Fruit fly (Drosophila melanogaster): ENCODE data around the gene CG11714.

The CG11714 gene

DNA sequence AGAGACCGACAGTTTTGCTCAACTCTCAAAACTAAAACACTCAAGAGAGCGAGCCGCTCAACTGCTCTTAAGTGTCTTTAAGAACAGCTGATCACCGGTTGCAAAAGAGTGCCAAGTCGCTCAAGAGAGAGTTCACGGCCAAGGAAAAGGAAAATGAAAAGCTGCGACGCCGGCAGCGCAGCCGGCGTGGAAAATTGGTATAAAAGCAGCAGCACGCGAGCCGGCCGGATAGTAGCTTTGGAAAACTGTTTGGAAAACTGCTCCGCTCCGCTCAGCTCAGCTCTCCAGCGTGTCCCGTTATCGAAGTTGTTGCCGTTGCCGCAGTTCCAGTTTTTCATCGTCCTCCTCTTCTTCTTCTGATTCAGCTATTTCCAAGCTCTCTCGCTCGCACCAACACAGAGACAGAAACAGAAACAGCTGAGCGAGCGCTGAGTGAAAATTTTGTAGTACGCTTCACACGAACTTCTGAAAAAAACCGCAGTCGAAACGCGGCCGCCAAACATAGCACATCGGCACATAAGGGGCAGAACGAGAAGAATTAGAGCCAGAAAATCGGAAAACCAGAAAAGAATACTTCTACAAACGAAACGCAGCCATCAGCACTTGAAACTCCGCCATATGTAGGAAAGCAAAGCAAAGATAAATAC is 35.1 kb downstream of the CG11714 start, which contains the start of gene chrb (continued):
- no peak for TF ChIP-seq Ets97D (GFP tag; optimal IDR thresholded peaks at IDR 0.05)
- peak; percentile 95 for TF ChIP-seq Med (GFP tag)
- TF ChIP-seq Dfd (GFP tag; optimal IDR thresholded peaks at IDR 0.05) = no peak
- TF ChIP-seq CG16813 (GFP tag; IDR thresholded peaks at IDR 0.05; ENCODE audit: partially characterized antibody) = peak; percentile 43; the same call in 1 of the 3 replicates
- TF ChIP-seq Ssrp (tag; optimal IDR thresholded peaks at IDR 0.05) = no peak
- peak; percentile 16 for TF ChIP-seq CG1792 (GFP tag; optimal IDR thresholded peaks at IDR 0.05)
- TF ChIP-seq vnd (GFP tag; IDR thresholded peaks at IDR 0.05; ENCODE audit: partially characterized antibody) = no peak
- peak; percentile 9 for TF ChIP-seq yki (optimal IDR thresholded peaks at IDR 0.05)
- no peak for TF ChIP-seq CG6683 (GFP tag; optimal IDR thresholded peaks at IDR 0.05)
- no peak for TF ChIP-seq B-H1 (GFP tag; IDR thresholded peaks at IDR 0.05)
- peak; percentile 74 for TF ChIP-seq Bgb (GFP tag; IDR thresholded peaks at IDR 0.05; ENCODE audit: partially characterized antibody)
- peak; percentile 77 for TF ChIP-seq btn (GFP tag; optimal IDR thresholded peaks at IDR 0.05)
- peak; percentile 51 for TF ChIP-seq unc-4 (GFP tag; IDR thresholded peaks at IDR 0.05; ENCODE audit: partially characterized antibody)
- TF ChIP-seq sd (tag; optimal IDR thresholded peaks at IDR 0.05) = peak; percentile 65
- TF ChIP-seq sisA (GFP tag; IDR thresholded peaks at IDR 0.05) = no peak
- peak; percentile 84 for TF ChIP-seq CG34376 (GFP tag; optimal IDR thresholded peaks at IDR 0.05)
- TF ChIP-seq tup (GFP tag; optimal IDR thresholded peaks at IDR 0.05) = no peak
- no peak for TF ChIP-seq bowl (GFP tag; IDR thresholded peaks at IDR 0.05)
- TF ChIP-seq CG9797 (GFP tag; optimal IDR thresholded peaks at IDR 0.05) = peak; percentile 16
- TF ChIP-seq nom (GFP tag; optimal IDR thresholded peaks at IDR 0.05) = peak; percentile 79
- TF ChIP-seq onecut (GFP tag; IDR thresholded peaks at IDR 0.05) = peak; percentile 41; the same call in 1 of the 2 replicates
- TF ChIP-seq row (GFP tag; IDR thresholded peaks at IDR 0.05) = peak; percentile 15; the same call in 1 of the 3 replicates
- no peak for TF ChIP-seq Dip3 (GFP tag; optimal IDR thresholded peaks at IDR 0.05)
- peak; percentile 51 for TF ChIP-seq CG13775 (GFP tag; optimal IDR thresholded peaks at IDR 0.05)
- TF ChIP-seq unpg (GFP tag; optimal IDR thresholded peaks at IDR 0.05) = peak; percentile 31
- TF ChIP-seq ranshi (GFP tag; IDR thresholded peaks at IDR 0.05) = peak; percentile 37; the same call in 1 of the 2 replicates
- peak; percentile 34 for TF ChIP-seq CG7839 (tag; optimal IDR thresholded peaks at IDR 0.05)
- peak; percentile 36 for TF ChIP-seq Side (GFP tag; optimal IDR thresholded peaks at IDR 0.05)
- TF ChIP-seq D19A (tag; optimal IDR thresholded peaks at IDR 0.05) = peak; percentile 55
- no peak for TF ChIP-seq gfzf (GFP tag; optimal IDR thresholded peaks at IDR 0.05)
- TF ChIP-seq stwl (tag; optimal IDR thresholded peaks at IDR 0.05) = peak; percentile 28
- peak; percentile 27 for TF ChIP-seq CG7786 (GFP tag; optimal IDR thresholded peaks at IDR 0.05)
- no peak for TF ChIP-seq croc (GFP tag; conservative IDR thresholded peaks at IDR 0.05)
- no peak for TF ChIP-seq CG4404 (GFP tag; IDR thresholded peaks at IDR 0.05)
- peak; percentile 38 for TF ChIP-seq salm (tag; optimal IDR thresholded peaks at IDR 0.05)
- TF ChIP-seq Dref (GFP tag; IDR thresholded peaks at IDR 0.05) = no peak
- no peak for TF ChIP-seq CG9437 (GFP tag; optimal IDR thresholded peaks at IDR 0.05)
- peak; percentile 52; the same call in 1 of the 2 replicates for TF ChIP-seq tna (GFP tag; IDR thresholded peaks at IDR 0.05; ENCODE audit: partially characterized antibody)
- no peak for TF ChIP-seq tap (tag; optimal IDR thresholded peaks at IDR 0.05)
- peak; percentile 3 for TF ChIP-seq bcd (GFP tag; optimal IDR thresholded peaks at IDR 0.05)
- no peak for TF ChIP-seq CG14014 (GFP tag; IDR thresholded peaks at IDR 0.05)
- TF ChIP-seq Fer2 (tag; optimal IDR thresholded peaks at IDR 0.05) = no peak
- TF ChIP-seq Oaz (GFP tag; IDR thresholded peaks at IDR 0.05) = no peak
- peak; percentile 36 for TF ChIP-seq NfI (GFP tag; optimal IDR thresholded peaks at IDR 0.05)
- TF ChIP-seq CG6254 (GFP tag; optimal IDR thresholded peaks at IDR 0.05) = peak; percentile 13
- no peak for TF ChIP-seq fd3F (GFP tag; optimal IDR thresholded peaks at IDR 0.05)
- TF ChIP-seq Poxn (GFP tag; IDR thresholded peaks at IDR 0.05) = no peak
- TF ChIP-seq CHES-1-like (GFP tag; optimal IDR thresholded peaks at IDR 0.05) = peak; percentile 73
- no peak for TF ChIP-seq Fer3 (tag; optimal IDR thresholded peaks at IDR 0.05)
- no peak for TF ChIP-seq Gsc (GFP tag; IDR thresholded peaks at IDR 0.05)
